Fruit fly (Drosophila melanogaster) whole organism, embryonic: Measurements from ENCODE around the gene Spn85F.
A peak's percentile ranks its signal among the peaks of the same experiment; 100 is the strongest.

Source experiments
- Ada2b ChIP-seq: fragments of 200-800 bp; sonication (Bioruptor generic); IDR thresholded peaks from 2 replicates; pipeline ENCODE4 v1.3.6; 2022; ENCODE audit warnings: missing biosample characterization, missing genetic modification characterization
- Bteb2 ChIP-seq: fragments of 200-800 bp; sonication (Bioruptor generic); optimal IDR thresholded peaks from 2 replicates; lab custom pipeline; 2016; ENCODE audit warnings: missing biosample characterization, missing genetic modification characterization
- C15 ChIP-seq: fragments of 200-800 bp; sonication (Bioruptor generic); IDR thresholded peaks from 3 replicates; pipeline ENCODE4 v1.3.6; 2022; ENCODE audit warnings: missing biosample characterization, missing genetic modification characterization
- CG11398 ChIP-seq: fragments of 200-800 bp; sonication (Bioruptor generic); optimal IDR thresholded peaks from 2 replicates; lab custom pipeline; 2016; ENCODE audit warnings: missing biosample characterization, missing genetic modification characterization
- CG11695 ChIP-seq: fragments of 200-800 bp; sonication (Bioruptor generic); IDR thresholded peaks from 3 replicates; pipeline ENCODE4 v1.3.6; 2022; ENCODE audit warnings: missing biosample characterization, missing genetic modification characterization
- CG12942 ChIP-seq: fragments of 200-800 bp; sonication (Bioruptor generic); optimal IDR thresholded peaks from 3 replicates; lab custom pipeline; 2016; ENCODE audit warnings: missing biosample characterization, missing genetic modification characterization
- CG13296 ChIP-seq: fragments of 200-800 bp; sonication (Bioruptor generic); optimal IDR thresholded peaks from 3 replicates; lab custom pipeline; 2018; ENCODE audit warnings: missing biosample characterization, mild to moderate bottlenecking, missing genetic modification characterization
- CG14710 ChIP-seq: fragments of 200-800 bp; sonication (Bioruptor generic); optimal IDR thresholded peaks from 3 replicates; lab custom pipeline; 2019; ENCODE audit warnings: missing biosample characterization, mild to moderate bottlenecking, missing genetic modification characterization, moderate library complexity
- CG15269 ChIP-seq: fragments of 200-800 bp; sonication (Bioruptor generic); optimal IDR thresholded peaks from 2 replicates; lab custom pipeline; 2018; ENCODE audit warnings: missing biosample characterization, mild to moderate bottlenecking, missing genetic modification characterization, moderate library complexity
- CG15601 ChIP-seq: fragments of 200-800 bp; sonication (Bioruptor generic); optimal IDR thresholded peaks from 3 replicates; lab custom pipeline; 2019; ENCODE audit warnings: missing biosample characterization, mild to moderate bottlenecking, missing genetic modification characterization, moderate library complexity
- CG15696 ChIP-seq: fragments of 200-800 bp; sonication (Bioruptor generic); optimal IDR thresholded peaks from 2 replicates; lab custom pipeline; 2019; ENCODE audit warnings: missing biosample characterization, mild to moderate bottlenecking, missing genetic modification characterization, moderate library complexity
- CG1602 ChIP-seq: fragments of 200-800 bp; sonication (Bioruptor generic); optimal IDR thresholded peaks from 3 replicates; lab custom pipeline; 2016; ENCODE audit warnings: missing biosample characterization, missing genetic modification characterization
- CG31224 ChIP-seq: fragments of 200-800 bp; sonication (Bioruptor generic); IDR thresholded peaks from 2 replicates; pipeline ENCODE4 v1.3.6; 2022; ENCODE audit warnings: missing biosample characterization, missing genetic modification characterization
- CG3163 ChIP-seq: fragments of 200-800 bp; sonication (Bioruptor generic); optimal IDR thresholded peaks from 3 replicates; lab custom pipeline; 2016; ENCODE audit warnings: missing biosample characterization, missing genetic modification characterization
- CG3838 ChIP-seq: fragments of 200-800 bp; sonication (Bioruptor generic); optimal IDR thresholded peaks from 3 replicates; lab custom pipeline; 2016; ENCODE audit warnings: missing biosample characterization, missing genetic modification characterization
- CG4328 ChIP-seq: fragments of 200-800 bp; sonication (Bioruptor generic); optimal IDR thresholded peaks from 3 replicates; lab custom pipeline; 2017; ENCODE audit warnings: missing biosample characterization, missing genetic modification reagents, missing genetic modification characterization
- CG6765 ChIP-seq: fragments of 200-800 bp; sonication (Bioruptor generic); optimal IDR thresholded peaks from 3 replicates; lab custom pipeline; 2017; ENCODE audit warnings: missing biosample characterization, mild to moderate bottlenecking, missing genetic modification characterization
- CG6791 ChIP-seq: fragments of 200-800 bp; sonication (Bioruptor generic); IDR thresholded peaks from 3 replicates; pipeline ENCODE4 v1.3.6; 2022; ENCODE audit warnings: missing biosample characterization, missing genetic modification characterization; ENCODE audit not compliant: partially characterized antibody
- CG6813 ChIP-seq: fragments of 200-800 bp; sonication (Bioruptor generic); optimal IDR thresholded peaks from 2 replicates; lab custom pipeline; 2017; ENCODE audit warnings: missing biosample characterization, missing genetic modification characterization, mild to moderate bottlenecking, moderate library complexity, missing genetic modification reagents
- CG6854 ChIP-seq: fragments of 200-800 bp; sonication (Bioruptor generic); optimal IDR thresholded peaks from 3 replicates; lab custom pipeline; 2017; ENCODE audit warnings: missing biosample characterization, mild to moderate bottlenecking, missing genetic modification characterization
- CG7963 ChIP-seq: fragments of 200-800 bp; sonication (Bioruptor generic); IDR thresholded peaks from 3 replicates; pipeline ENCODE4 v1.3.6; 2022; ENCODE audit warnings: missing biosample characterization, missing genetic modification characterization; ENCODE audit not compliant: partially characterized antibody
- CG8290 ChIP-seq, 3 experiments: fragments of 200-800 bp; sonication (Bioruptor generic); optimal IDR thresholded peaks; 2 replicates each; lab custom pipeline; 2016 to 2019; ENCODE audit warnings: missing biosample characterization in 3 of 3, missing genetic modification characterization in 3 of 3, mild to moderate bottlenecking in 2 of 3, moderate library complexity in 1 of 3
- Doc2 ChIP-seq: fragments of 200-800 bp; sonication (Bioruptor generic); IDR thresholded peaks from 2 replicates; pipeline ENCODE4 v1.3.6; 2022; ENCODE audit warnings: missing biosample characterization, missing genetic modification characterization
- ERR ChIP-seq: fragments of 200-800 bp; sonication (Bioruptor generic); optimal IDR thresholded peaks from 2 replicates; lab custom pipeline; 2016; ENCODE audit warnings: missing biosample characterization, missing genetic modification characterization
- HLHmδ ChIP-seq: fragments of 200-800 bp; sonication (Bioruptor generic); optimal IDR thresholded peaks from 2 replicates; lab custom pipeline; 2018; ENCODE audit warnings: missing biosample characterization, mild to moderate bottlenecking, missing genetic modification characterization, moderate library complexity
- Hr3 ChIP-seq: fragments of 200-800 bp; sonication (Bioruptor generic); optimal IDR thresholded peaks from 3 replicates; lab custom pipeline; 2016; ENCODE audit warnings: missing biosample characterization, missing genetic modification characterization
- MESR4 ChIP-seq: fragments of 200-800 bp; sonication (Bioruptor generic); optimal IDR thresholded peaks from 2 replicates; lab custom pipeline; 2018; ENCODE audit warnings: missing biosample characterization, mild to moderate bottlenecking, missing genetic modification characterization, moderate library complexity
- Meics ChIP-seq: fragments of 200-800 bp; sonication (Bioruptor generic); optimal IDR thresholded peaks from 2 replicates; lab custom pipeline; 2017; ENCODE audit warnings: missing biosample characterization, mild to moderate bottlenecking, missing genetic modification characterization
- Rx ChIP-seq: fragments of 200-800 bp; sonication (Bioruptor generic); IDR thresholded peaks from 2 replicates; pipeline ENCODE4 v1.3.6; 2022; ENCODE audit warnings: missing biosample characterization, missing genetic modification characterization
- Scr ChIP-seq: fragments of 200-800 bp; sonication (Bioruptor generic); IDR thresholded peaks from 2 replicates; pipeline ENCODE4 v1.3.6; 2022; ENCODE audit warnings: missing biosample characterization, missing genetic modification characterization; ENCODE audit not compliant: partially characterized antibody
- Sox102F ChIP-seq: fragments of 200-800 bp; sonication (Bioruptor generic); optimal IDR thresholded peaks from 2 replicates; lab custom pipeline; 2018; ENCODE audit warnings: missing biosample characterization, mild to moderate bottlenecking, missing genetic modification characterization, moderate library complexity
- YL-1 ChIP-seq: fragments of 200-800 bp; sonication (Bioruptor generic); optimal IDR thresholded peaks from 3 replicates; lab custom pipeline; 2017; ENCODE audit warnings: missing biosample characterization, mild to moderate bottlenecking, missing genetic modification characterization
- az2 ChIP-seq: fragments of 200-800 bp; sonication (Bioruptor generic); optimal IDR thresholded peaks from 3 replicates; lab custom pipeline; 2016; ENCODE audit warnings: missing biosample characterization, missing genetic modification characterization
- bigmax ChIP-seq: fragments of 200-800 bp; sonication (Bioruptor generic); optimal IDR thresholded peaks from 2 replicates; lab custom pipeline; 2018; ENCODE audit warnings: missing biosample characterization, mild to moderate bottlenecking, missing genetic modification characterization
- crp ChIP-seq, 2 experiments: fragments of 200-800 bp; sonication (Bioruptor generic); optimal IDR thresholded peaks; 2 replicates in 1 of 2; 3 replicates in 1 of 2; lab custom pipeline; 2017; ENCODE audit warnings: missing biosample characterization in 2 of 2, missing genetic modification characterization in 2 of 2, mild to moderate bottlenecking in 1 of 2, moderate library complexity in 1 of 2
- dati ChIP-seq: fragments of 200-800 bp; sonication (Bioruptor generic); IDR thresholded peaks from 2 replicates; pipeline ENCODE4 v1.3.6; 2022; ENCODE audit warnings: missing biosample characterization, missing genetic modification characterization
- dmrt11E ChIP-seq: fragments of 200-800 bp; sonication (Bioruptor generic); optimal IDR thresholded peaks from 3 replicates; lab custom pipeline; 2018; ENCODE audit warnings: missing biosample characterization, mild to moderate bottlenecking, missing genetic modification characterization, moderate library complexity
- fd96Cb ChIP-seq: fragments of 200-800 bp; sonication (Bioruptor generic); optimal IDR thresholded peaks from 2 replicates; lab custom pipeline; 2018; ENCODE audit warnings: missing biosample characterization, mild to moderate bottlenecking, missing genetic modification characterization, moderate library complexity
- grn ChIP-seq: fragments of 200-800 bp; sonication (Bioruptor generic); optimal IDR thresholded peaks from 3 replicates; lab custom pipeline; 2017; ENCODE audit warnings: missing biosample characterization, missing genetic modification characterization
- gro ChIP-seq: fragments of 200-800 bp; sonication (Bioruptor generic); optimal IDR thresholded peaks from 2 replicates; lab custom pipeline; 2016; ENCODE audit warnings: missing biosample characterization, missing genetic modification characterization
- kni ChIP-seq: fragments of 200-800 bp; sonication (Bioruptor generic); optimal IDR thresholded peaks from 3 replicates; lab custom pipeline; 2017; ENCODE audit warnings: mild to moderate bottlenecking, missing biosample characterization, missing genetic modification reagents, missing genetic modification characterization
- onecut ChIP-seq: fragments of 200-800 bp; sonication (Bioruptor generic); IDR thresholded peaks from 2 replicates; pipeline ENCODE4 v1.3.6; 2022; ENCODE audit warnings: missing biosample characterization, missing genetic modification characterization
- pan ChIP-seq, 4 experiments: fragments of >200 bp in 3 of 4; fragments of 200-800 bp in 1 of 4; sonication (Bioruptor generic) in 1 of 4; optimal IDR thresholded peaks in 3 of 4; IDR thresholded peaks in 1 of 4; 2 replicates each; pipeline versions ENCODE4 v1.3.6 to Lab custom; 2017 to 2022; ENCODE audit warnings: missing biosample characterization in 2 of 4, missing genetic modification characterization in 2 of 4, mixed read lengths in 1 of 4
- prd ChIP-seq, 3 experiments: fragments of >200 bp in 2 of 3; fragments of 200-800 bp in 1 of 3; sonication (Bioruptor generic) in 1 of 3; optimal IDR thresholded peaks in 2 of 3; IDR thresholded peaks in 1 of 3; 2 replicates in 2 of 3; 3 replicates in 1 of 3; pipeline versions ENCODE4 v1.3.6 to Lab custom; 2017 to 2022; ENCODE audit warnings: missing biosample characterization in 1 of 3, missing genetic modification characterization in 1 of 3
- row ChIP-seq: fragments of 200-800 bp; sonication (Bioruptor generic); IDR thresholded peaks from 3 replicates; pipeline ENCODE4 v1.3.6; 2022; ENCODE audit warnings: missing biosample characterization, missing genetic modification characterization
- ssp ChIP-seq: fragments of 200-800 bp; sonication (Bioruptor generic); IDR thresholded peaks from 2 replicates; pipeline ENCODE4 v1.3.6; 2022; ENCODE audit warnings: missing biosample characterization, missing genetic modification characterization
- tio ChIP-seq: fragments of 200-800 bp; sonication (Bioruptor generic); optimal IDR thresholded peaks from 2 replicates; lab custom pipeline; 2017; ENCODE audit warnings: missing biosample characterization, missing genetic modification characterization, inconsistent platforms
- usp ChIP-seq: fragments of >200 bp; optimal IDR thresholded peaks from 2 replicates; lab custom pipeline; 2017; ENCODE audit warnings: missing biosample characterization, missing genetic modification characterization
- wek ChIP-seq: fragments of 200-800 bp; sonication (Bioruptor generic); optimal IDR thresholded peaks from 3 replicates; lab custom pipeline; 2018; ENCODE audit warnings: missing biosample characterization, mild to moderate bottlenecking, missing genetic modification characterization, moderate library complexity
- zfh1 ChIP-seq: fragments of 200-800 bp; sonication (Bioruptor generic); IDR thresholded peaks from 3 replicates; pipeline ENCODE4 v1.3.6; 2022; ENCODE audit warnings: missing biosample characterization, missing genetic modification characterization

Gene Spn85F

dm6 chr3R:9977494-9977893 lies 19.5 kb upstream of the Spn85F start (continued):
- peak; percentile 54 for TF ChIP-seq row (GFP tag; lab: Robert Waterston, UW)
- TF ChIP-seq C15 (GFP tag; lab: Robert Waterston, UW), result no peak
- no peak for TF ChIP-seq zfh1 (GFP tag; lab: Robert Waterston, UW)
- TF ChIP-seq CG13296 (GFP tag; lab: Kevin White, UChicago), result no peak
- TF ChIP-seq CG15601, result no peak
- TF ChIP-seq CG11695 (GFP tag; lab: Robert Waterston, UW), result no peak
- no peak for TF ChIP-seq CG11398 (GFP tag; lab: Kevin White, UChicago)
- no peak for TF ChIP-seq Scr (GFP tag; lab: Robert Waterston, UW)
- TF ChIP-seq CG31224 (GFP tag; lab: Robert Waterston, UW), result no peak
- TF ChIP-seq kni (GFP tag; lab: Kevin White, UChicago), result no peak
- TF ChIP-seq dmrt11E (tag; lab: Kevin White, UChicago), result no peak
- TF ChIP-seq prd (optimal IDR thresholded peaks at IDR 0.05; lab: Kevin White, UChicago), result no peak
- no peak for TF ChIP-seq prd (GFP tag; IDR thresholded peaks at IDR 0.05; lab: Robert Waterston, UW)
- no peak for TF ChIP-seq CG6813
- peak; percentile 46 for TF ChIP-seq Meics (GFP tag; lab: Kevin White, UChicago)
- TF ChIP-seq ERR (GFP tag; lab: Kevin White, UChicago), result no peak
- no peak for TF ChIP-seq MESR4 (GFP tag; lab: Kevin White, UChicago)
- no peak for TF ChIP-seq CG15696 (tag; lab: Kevin White, UChicago)
- no peak for TF ChIP-seq YL-1 (GFP tag; lab: Kevin White, UChicago)
- TF ChIP-seq fd96Cb, result no peak
- no peak for TF ChIP-seq grn (GFP tag; lab: Kevin White, UChicago)
- peak; percentile 10 for TF ChIP-seq CG6854
- TF ChIP-seq tio (GFP tag; lab: Kevin White, UChicago), result no peak
- TF ChIP-seq pan (optimal IDR thresholded peaks at IDR 0.05; lab: Kevin White, UChicago), result no peak
- peak in 1 of 2 experiments; percentile 26 for TF ChIP-seq pan (GFP tag; optimal IDR thresholded peaks at IDR 0.05 in 1 of 2, IDR thresholded peaks at IDR 0.05 in 1 of 2)
- TF ChIP-seq gro, result no peak
- no peak for TF ChIP-seq CG1602 (GFP tag; lab: Kevin White, UChicago)
- TF ChIP-seq Sox102F (GFP tag; lab: Kevin White, UChicago), result peak; percentile 16
- no peak for TF ChIP-seq CG12942 (GFP tag; lab: Kevin White, UChicago)
- no peak for TF ChIP-seq Rx
- TF ChIP-seq onecut (GFP tag; lab: Robert Waterston, UW), result no peak
- TF ChIP-seq CG7963 (GFP tag; lab: Robert Waterston, UW), result no peak
- TF ChIP-seq CG8290 (GFP tag; optimal IDR thresholded peaks at IDR 0.05; lab: Kevin White, UChicago), result no peak
- no peak for TF ChIP-seq CG8290 (tag; optimal IDR thresholded peaks at IDR 0.05; lab: Kevin White, UChicago)
- TF ChIP-seq Hr3, result peak; percentile 5
- no peak for TF ChIP-seq CG3163 (GFP tag; lab: Kevin White, UChicago)
- no peak for TF ChIP-seq wek (GFP tag; lab: Kevin White, UChicago)
- no peak for TF ChIP-seq CG14710 (tag; lab: Kevin White, UChicago)
- 0 out of 2 replicates have a peak, but pooled peaks have one; percentile 22 for TF ChIP-seq Ada2b (GFP tag; lab: Robert Waterston, UW)
- TF ChIP-seq bigmax (GFP tag; lab: Kevin White, UChicago), result no peak
- peak; percentile 46 for TF ChIP-seq CG15269 (tag; lab: Kevin White, UChicago)
- no peak for TF ChIP-seq ssp (GFP tag; lab: Robert Waterston, UW)
- TF ChIP-seq crp (GFP tag; optimal IDR thresholded peaks at IDR 0.05; lab: Kevin White, UChicago), result no peak
- no peak for TF ChIP-seq HLHmδ
- no peak for TF ChIP-seq CG6791 (GFP tag; lab: Robert Waterston, UW)
- peak; percentile 11 for TF ChIP-seq az2 (GFP tag; lab: Kevin White, UChicago)
- no peak for TF ChIP-seq dati (GFP tag; lab: Robert Waterston, UW)
- no peak for TF ChIP-seq Doc2
- TF ChIP-seq usp (GFP tag; lab: Kevin White, UChicago), result no peak
- no peak for TF ChIP-seq CG3838
- no peak for TF ChIP-seq Bteb2
- TF ChIP-seq CG4328 (GFP tag; lab: Kevin White, UChicago), result no peak
- peak; percentile 28 for TF ChIP-seq CG6765 (GFP tag; lab: Kevin White, UChicago)
